Worm (Caenorhabditis elegans) whole organism, late embryonic: ENCODE measurements around the gene Y67H2A.2.

ENCODE experiments used
- ceh-31 ChIP-seq: sonication (generic microtip); optimal IDR thresholded peaks from 2 replicates; lab custom pipeline; 2016; ENCODE audit warnings: missing genetic modification characterization, missing compliant biosample characterization
- fkh-6 ChIP-seq: sonication (generic microtip); optimal IDR thresholded peaks from 2 replicates; lab custom pipeline; 2016; ENCODE audit warnings: missing genetic modification characterization, missing compliant biosample characterization
- madf-2 ChIP-seq: sonication (generic microtip); optimal IDR thresholded peaks from 2 replicates; lab custom pipeline; 2017; ENCODE audit warnings: missing genetic modification characterization, missing compliant biosample characterization
- mec-3 ChIP-seq: sonication (generic microtip); optimal IDR thresholded peaks from 2 replicates; lab custom pipeline; 2016; ENCODE audit warnings: borderline replicate concordance, missing genetic modification characterization, missing compliant biosample characterization
- pha-2 ChIP-seq: sonication (generic microtip); optimal IDR thresholded peaks from 2 replicates; lab custom pipeline; 2017; ENCODE audit warnings: mild to moderate bottlenecking, missing genetic modification characterization, missing compliant biosample characterization
- unc-55 ChIP-seq: sonication (generic microtip); optimal IDR thresholded peaks from 2 replicates; lab custom pipeline; 2017; ENCODE audit warnings: missing biosample characterization, missing genetic modification reagents, missing genetic modification characterization

DNA sequence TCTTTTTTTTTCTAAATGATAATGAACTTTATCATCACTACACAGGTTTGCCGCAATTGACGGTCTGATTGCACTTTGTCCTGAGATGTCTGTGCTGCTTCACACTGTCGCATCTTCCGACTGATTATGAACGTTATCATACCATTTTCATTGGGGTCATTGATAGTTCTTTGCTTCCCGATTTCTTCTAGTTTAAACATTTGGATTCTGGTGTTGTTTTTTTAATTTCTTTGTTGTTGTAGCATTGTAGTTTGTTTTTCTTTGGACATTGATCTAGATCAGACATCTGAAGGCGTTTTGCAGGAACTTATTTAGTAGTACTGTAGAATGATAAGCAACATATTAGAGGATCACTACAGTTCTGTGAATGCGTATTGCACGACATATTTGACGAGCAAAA is 21.2 kb upstream of the Y67H2A.2 start:
- no peak for TF ChIP-seq pha-2 (tag; lab: Kevin White, UChicago)
- TF ChIP-seq mec-3 (tag; lab: Kevin White, UChicago) = no peak
- TF ChIP-seq madf-2 (tag; lab: Kevin White, UChicago) = no peak
- no peak for TF ChIP-seq ceh-31 (tag; lab: Kevin White, UChicago)
- TF ChIP-seq fkh-6 (tag; lab: Kevin White, UChicago) = no peak
- no peak for TF ChIP-seq unc-55 (GFP tag; lab: Kevin White, UChicago)
